Fruit fly (Drosophila melanogaster) whole organism, wandering third instar larva: ENCODE data around the gene His3.3A.

Source experiments
- Abd-B ChIP-seq: fragments of >200 bp; optimal IDR thresholded peaks from 2 replicates; lab custom pipeline; 2017; ENCODE audit warnings: missing biosample characterization, missing genetic modification characterization
- CG32264 ChIP-seq: fragments of 200-800 bp; sonication (Bioruptor generic); optimal IDR thresholded peaks from 2 replicates; lab custom pipeline; 2016; ENCODE audit warnings: missing biosample characterization, missing genetic modification characterization
- CG9705 ChIP-seq: fragments of 200-800 bp; sonication (Bioruptor generic); optimal IDR thresholded peaks from 2 replicates; lab custom pipeline; 2018; ENCODE audit warnings: missing biosample characterization, mild to moderate bottlenecking, missing genetic modification characterization
- CrebA ChIP-seq: fragments of 200-800 bp; sonication (Bioruptor generic); optimal IDR thresholded peaks from 2 replicates; lab custom pipeline; 2016; ENCODE audit warnings: missing biosample characterization, mild to moderate bottlenecking, missing genetic modification characterization, borderline replicate concordance
- Dfd ChIP-seq: fragments of >200 bp; optimal IDR thresholded peaks from 2 replicates; lab custom pipeline; 2017; ENCODE audit warnings: missing biosample characterization, missing genetic modification characterization
- Dif ChIP-seq: fragments of 200-275, 200-300 bp; sonication (Bioruptor generic); optimal IDR thresholded peaks from 2 replicates; lab custom pipeline; 2018; ENCODE audit warnings: missing biosample characterization, missing genetic modification characterization; ENCODE audit not compliant: partially characterized antibody
- GATAd ChIP-seq: sonication (Bioruptor generic); optimal IDR thresholded peaks from 2 replicates; lab custom pipeline; 2016; ENCODE audit warnings: missing biosample characterization, missing genetic modification characterization
- HLH106 ChIP-seq: fragments of 200-800 bp; optimal IDR thresholded peaks from 3 replicates; lab custom pipeline; 2019; ENCODE audit warnings: missing biosample characterization, mild to moderate bottlenecking, missing genetic modification characterization, moderate library complexity
- Hnf4 ChIP-seq: fragments of 200-800 bp; sonication (Bioruptor generic); optimal IDR thresholded peaks from 2 replicates; lab custom pipeline; 2016; ENCODE audit warnings: missing biosample characterization, mild to moderate bottlenecking, missing genetic modification characterization
- Hr78 ChIP-seq: fragments of >200 bp; optimal IDR thresholded peaks from 2 replicates; lab custom pipeline; 2017; ENCODE audit warnings: missing biosample characterization, missing genetic modification characterization
- Hr83 ChIP-seq: fragments of 200-300 bp; sonication (Bioruptor generic); optimal IDR thresholded peaks from 2 replicates; lab custom pipeline; 2016; ENCODE audit warnings: missing biosample characterization, mild to moderate bottlenecking, missing genetic modification characterization, moderate library complexity; ENCODE audit not compliant: poor library complexity, severe bottlenecking
- Jra ChIP-seq: sonication (Bioruptor generic); optimal IDR thresholded peaks from 2 replicates; lab custom pipeline; 2016; ENCODE audit warnings: missing biosample characterization, missing genetic modification characterization
- Mio ChIP-seq: sonication (Bioruptor generic); optimal IDR thresholded peaks from 2 replicates; lab custom pipeline; 2016; ENCODE audit warnings: missing biosample characterization, missing genetic modification characterization
- Myc ChIP-seq: fragments of >200 bp; optimal IDR thresholded peaks from 2 replicates; lab custom pipeline; 2017
- N ChIP-seq: fragments of >200 bp; optimal IDR thresholded peaks from 2 replicates; lab custom pipeline; 2018; ENCODE audit warnings: missing biosample characterization, missing external identifiers, missing genetic modification characterization
- OdsH ChIP-seq: fragments of 200-800 bp; sonication (Bioruptor generic); optimal IDR thresholded peaks from 2 replicates; lab custom pipeline; 2016; ENCODE audit warnings: missing biosample characterization, mild to moderate bottlenecking, missing genetic modification characterization
- Rel ChIP-seq, 2 experiments: fragments of 200-800 bp; sonication (Bioruptor generic) in 1 of 2; optimal IDR thresholded peaks; 2 replicates in 1 of 2; 3 replicates in 1 of 2; lab custom pipeline; 2016 to 2019; ENCODE audit warnings: mild to moderate bottlenecking in 2 of 2, missing biosample characterization in 2 of 2, missing genetic modification characterization in 2 of 2, moderate library complexity in 1 of 2
- Sp1 ChIP-seq: fragments of 200-800 bp; sonication (Bioruptor generic); optimal IDR thresholded peaks from 3 replicates; lab custom pipeline; 2019; ENCODE audit warnings: missing biosample characterization, mild to moderate bottlenecking, missing genetic modification characterization, moderate library complexity
- Vsx2 ChIP-seq: fragments of 200-300, 225-300 bp; sonication (Bioruptor generic); optimal IDR thresholded peaks from 2 replicates; lab custom pipeline; 2018; ENCODE audit warnings: missing biosample characterization, missing genetic modification characterization; ENCODE audit not compliant: partially characterized antibody
- br ChIP-seq: fragments of 200-800 bp; sonication (Bioruptor generic); optimal IDR thresholded peaks from 2 replicates; lab custom pipeline; 2016; ENCODE audit warnings: missing biosample characterization, missing genetic modification characterization
- brk ChIP-seq: fragments of 200-800 bp; sonication (Bioruptor generic); optimal IDR thresholded peaks from 2 replicates; lab custom pipeline; 2016; ENCODE audit warnings: missing biosample characterization, mild to moderate bottlenecking, missing genetic modification characterization
- dl ChIP-seq, 2 experiments: fragments of 175-275, 200-275 bp in 1 of 2; fragments of 200-275 bp in 1 of 2; sonication (Bioruptor generic); optimal IDR thresholded peaks; lab custom pipeline; 2018; ENCODE audit warnings: mild to moderate bottlenecking in 2 of 2, missing biosample characterization in 2 of 2, missing genetic modification characterization in 2 of 2, moderate library complexity in 2 of 2; ENCODE audit not compliant: partially characterized antibody in 2 of 2, insufficient read depth in 1 of 2
- dmrt93B ChIP-seq: fragments of 200-800 bp; sonication (Bioruptor generic); optimal IDR thresholded peaks from 2 replicates; lab custom pipeline; 2018; ENCODE audit warnings: missing biosample characterization, mild to moderate bottlenecking, missing genetic modification characterization
- dsf ChIP-seq: sonication (Bioruptor generic); optimal IDR thresholded peaks from 2 replicates; lab custom pipeline; 2016; ENCODE audit warnings: missing biosample characterization, missing genetic modification characterization, borderline replicate concordance
- ey ChIP-seq: fragments of 200-800 bp; sonication (Bioruptor generic); optimal IDR thresholded peaks from 2 replicates; lab custom pipeline; 2016; ENCODE audit warnings: missing biosample characterization, missing genetic modification characterization
- foxo ChIP-seq, 2 experiments: fragments of 200-800 bp; sonication (Bioruptor generic); optimal IDR thresholded peaks; 2 replicates in 1 of 2; 3 replicates in 1 of 2; lab custom pipeline; 2016 to 2017; ENCODE audit warnings: missing biosample characterization in 2 of 2, missing genetic modification characterization in 2 of 2
- fru ChIP-seq: fragments of 200-800 bp; sonication (Bioruptor generic); optimal IDR thresholded peaks from 3 replicates; lab custom pipeline; 2016; ENCODE audit warnings: missing biosample characterization, mild to moderate bottlenecking, missing genetic modification characterization
- h ChIP-seq: fragments of 200-800 bp; sonication (Bioruptor generic); optimal IDR thresholded peaks from 3 replicates; lab custom pipeline; 2016; ENCODE audit warnings: missing biosample characterization, mild to moderate bottlenecking, missing genetic modification characterization
- lola ChIP-seq: fragments of >200 bp; optimal IDR thresholded peaks from 2 replicates; lab custom pipeline; 2017; ENCODE audit warnings: missing biosample characterization, missing genetic modification characterization
- pan ChIP-seq: fragments of >200 bp; optimal IDR thresholded peaks from 2 replicates; lab custom pipeline; 2017
- psq ChIP-seq: fragments of 200-800 bp; sonication (Bioruptor generic); optimal IDR thresholded peaks from 3 replicates; lab custom pipeline; 2017; ENCODE audit warnings: missing biosample characterization, mild to moderate bottlenecking, missing genetic modification characterization, moderate library complexity
- rgr ChIP-seq: fragments of 200-800 bp; sonication (Bioruptor generic); optimal IDR thresholded peaks from 3 replicates; lab custom pipeline; 2016; ENCODE audit warnings: missing biosample characterization, mild to moderate bottlenecking, missing genetic modification characterization
- sage ChIP-seq: fragments of 200-800 bp; sonication (Bioruptor generic); optimal IDR thresholded peaks from 2 replicates; lab custom pipeline; 2016; ENCODE audit warnings: missing biosample characterization, mild to moderate bottlenecking, missing genetic modification characterization
- sv ChIP-seq: fragments of 200-800 bp; sonication (Bioruptor generic); optimal IDR thresholded peaks from 3 replicates; lab custom pipeline; 2016; ENCODE audit warnings: missing biosample characterization, missing genetic modification characterization
- tai ChIP-seq: sonication (Bioruptor generic); optimal IDR thresholded peaks from 2 replicates; lab custom pipeline; 2016; ENCODE audit warnings: missing biosample characterization, missing genetic modification characterization
- usp ChIP-seq: fragments of >200 bp; optimal IDR thresholded peaks from 2 replicates; lab custom pipeline; 2017; ENCODE audit warnings: missing biosample characterization, missing genetic modification characterization
- woc ChIP-seq: sonication (Bioruptor generic); optimal IDR thresholded peaks from 2 replicates; lab custom pipeline; 2016; ENCODE audit warnings: missing biosample characterization, mild to moderate bottlenecking, missing genetic modification characterization

The His3.3A gene

dm6 chr2L:5044892-5045619 is 9.8 kb upstream of the His3.3A start (continued):
- TF ChIP-seq CrebA (GFP tag; lab: Kevin White, UChicago) = no peak
- TF ChIP-seq lola (GFP tag; lab: Kevin White, UChicago) = no peak
- TF ChIP-seq Hnf4 = peak; percentile 15
- TF ChIP-seq pan (lab: Kevin White, UChicago) = no peak
- TF ChIP-seq, all 38 proteins: peak for 12

dm6 chr2L:5046261-5046660 is 8.6 kb upstream of the His3.3A start:
- no peak for TF ChIP-seq sage
- no peak for TF ChIP-seq OdsH (GFP tag; lab: Kevin White, UChicago)
- no peak for TF ChIP-seq Sp1 (GFP tag; lab: Kevin White, UChicago)
- no peak for TF ChIP-seq fru
- no peak for TF ChIP-seq dmrt93B (GFP tag; lab: Kevin White, UChicago)
- TF ChIP-seq Hnf4 = no peak

dm6 chr2L:5049974-5050373 is 4.9 kb upstream of the His3.3A start:
- TF ChIP-seq Jra (GFP tag; lab: Kevin White, UChicago) (no peak), sv (GFP tag; lab: Kevin White, UChicago) (no peak), N (no peak), foxo (GFP tag; optimal IDR thresholded peaks at IDR 0.05; lab: Kevin White, UChicago) (no peak), OdsH (GFP tag; lab: Kevin White, UChicago) (no peak), sage (no peak), usp (GFP tag; lab: Kevin White, UChicago) (no peak), fru (no peak), Dif (no peak)

- TF ChIP-seq Myc (lab: Kevin White, UChicago) = no peak
- TF ChIP-seq tai (GFP tag; lab: Kevin White, UChicago) = no peak
- no peak for TF ChIP-seq OdsH (GFP tag; lab: Kevin White, UChicago)
- TF ChIP-seq HLH106 (tag; lab: Kevin White, UChicago) = no peak
- TF ChIP-seq Hr83 (GFP tag; lab: Kevin White, UChicago) = no peak
- no peak for TF ChIP-seq usp (GFP tag; lab: Kevin White, UChicago)
- TF ChIP-seq Hr78 = no peak
- TF ChIP-seq dmrt93B (GFP tag; lab: Kevin White, UChicago) = no peak
- TF ChIP-seq fru = no peak
- no peak for TF ChIP-seq Mio (GFP tag; lab: Kevin White, UChicago)
- TF ChIP-seq CG32264 (GFP tag; lab: Kevin White, UChicago) = no peak
- no peak for TF ChIP-seq rgr
- TF ChIP-seq ey (GFP tag; lab: Kevin White, UChicago) = no peak
- TF ChIP-seq Jra (GFP tag; lab: Kevin White, UChicago) = no peak
- TF ChIP-seq Rel (GFP tag; optimal IDR thresholded peaks at IDR 0.05; lab: Kevin White, UChicago) = no peak
- TF ChIP-seq Rel (tag; optimal IDR thresholded peaks at IDR 0.05; lab: Kevin White, UChicago) = no peak
- no peak for TF ChIP-seq Abd-B
- no peak for TF ChIP-seq h (GFP tag; lab: Kevin White, UChicago)
Observed at dm6 chr2L:5050825-5051224, 4.0 kb upstream of the His3.3A start, which contains the start of gene CG9121. Gene CG9121, minus strand, starts transcription at chr2L:5051062.

- TF ChIP-seq Hnf4 = peak; percentile 91
- TF ChIP-seq N = no peak
- TF ChIP-seq Mio (GFP tag; lab: Kevin White, UChicago) = peak; percentile 53
- no peak for TF ChIP-seq dl (GFP tag; optimal IDR thresholded peaks at IDR 0.05; lab: Kevin White, UChicago; ENCODE audit: insufficient read depth in 1 of 2, partially characterized antibody in 2 of 2)
- TF ChIP-seq brk (GFP tag; lab: Kevin White, UChicago) = no peak
- peak; percentile 82 for TF ChIP-seq psq (GFP tag; lab: Kevin White, UChicago)
- TF ChIP-seq Hr83 (GFP tag; lab: Kevin White, UChicago) = peak; percentile 95
- TF ChIP-seq dmrt93B (GFP tag; lab: Kevin White, UChicago) = peak; percentile 57
- peak in 1 of 2 experiments; percentile 92 for TF ChIP-seq foxo (GFP tag; optimal IDR thresholded peaks at IDR 0.05; lab: Kevin White, UChicago)
- TF ChIP-seq usp (GFP tag; lab: Kevin White, UChicago) = no peak
- TF ChIP-seq tai (GFP tag; lab: Kevin White, UChicago) = no peak
- no peak for TF ChIP-seq Abd-B
- no peak for TF ChIP-seq Vsx2
- no peak for TF ChIP-seq sage
- peak; percentile 90 for TF ChIP-seq rgr
- TF ChIP-seq woc (GFP tag; lab: Kevin White, UChicago) = no peak
- TF ChIP-seq br (GFP tag; lab: Kevin White, UChicago) = peak; percentile 93
- TF ChIP-seq sv (GFP tag; lab: Kevin White, UChicago) = peak; percentile 75
- TF ChIP-seq CG32264 (GFP tag; lab: Kevin White, UChicago) = peak; percentile 25
- TF ChIP-seq CrebA (GFP tag; lab: Kevin White, UChicago) = no peak
- peak; percentile 67 for TF ChIP-seq CG9705 (GFP tag; lab: Kevin White, UChicago)
- TF ChIP-seq dsf = peak; percentile 73
- peak; percentile 79 for TF ChIP-seq Sp1 (GFP tag; lab: Kevin White, UChicago)
- TF ChIP-seq Rel (GFP tag; optimal IDR thresholded peaks at IDR 0.05; lab: Kevin White, UChicago) = no peak
- TF ChIP-seq Rel (tag; optimal IDR thresholded peaks at IDR 0.05; lab: Kevin White, UChicago) = peak; percentile 98
- TF ChIP-seq Myc (lab: Kevin White, UChicago) = peak; percentile 57
- TF ChIP-seq OdsH (GFP tag; lab: Kevin White, UChicago) = peak; percentile 89
- no peak for TF ChIP-seq Dfd
- TF ChIP-seq GATAd (GFP tag; lab: Kevin White, UChicago) = no peak
Observed at dm6 chr2L:5052367-5052914, 2.4 kb upstream of the His3.3A start, which contains the start of gene senju. Gene senju, plus strand, starts transcription at chr2L:5052843.
